Fruit fly (Drosophila melanogaster) S2 (cell line): ENCODE results near the gene CG9286.

Source experiments
- CG8478 ChIP-seq: fragments of >200 bp; optimal IDR thresholded peaks from 2 replicates; lab custom pipeline; 2018
- CTCF ChIP-seq, 2 experiments: fragments of >200 bp; optimal IDR thresholded peaks; 2 replicates each; lab custom pipeline; 2018

dm6 chr3R:13797823-13798446 lies 17.2 kb downstream of the CG9286 start:
- TF ChIP-seq CG8478 (lab: Kevin White, UChicago), result no peak
- no peak for TF ChIP-seq CTCF (optimal IDR thresholded peaks at IDR 0.05; lab: Kevin White, UChicago)
